Worm (Caenorhabditis elegans) whole organism, L4 larva: Measurements from ENCODE around the gene F21H12.3.

Experiments used
- F49E8.2 ChIP-seq: sonication (generic microtip); optimal IDR thresholded peaks from 2 replicates; lab custom pipeline; 2016; ENCODE audit warnings: missing compliant biosample characterization, mild to moderate bottlenecking, missing genetic modification characterization, borderline replicate concordance
- T20F7.1 ChIP-seq: fragments of 200-800 bp; sonication (Bioruptor generic); optimal IDR thresholded peaks from 2 replicates; lab custom pipeline; 2018; ENCODE audit warnings: mild to moderate bottlenecking, missing genetic modification characterization, missing compliant biosample characterization
- T26A8.4 ChIP-seq: fragments of 200-800 bp; sonication (Bioruptor generic); IDR thresholded peaks from 2 replicates; pipeline ENCODE4 v1.3.6; 2022; ENCODE audit warnings: missing genetic modification characterization, missing compliant biosample characterization
- Y5F2A.4 ChIP-seq: fragments of 200-800 bp; sonication (Bioruptor generic); optimal IDR thresholded peaks from 2 replicates; lab custom pipeline; 2018; ENCODE audit warnings: mild to moderate bottlenecking, missing genetic modification characterization, missing compliant biosample characterization
- ZK546.5 ChIP-seq, 2 experiments: sonication (generic microtip); optimal IDR thresholded peaks; 2 replicates each; lab custom pipeline; 2017; ENCODE audit warnings: missing biosample characterization in 2 of 2, missing genetic modification characterization in 2 of 2
- aha-1 ChIP-seq: fragments of 150-350 bp; peaks from one replicate; lab custom pipeline; 2014; ENCODE audit warnings: missing biosample characterization, missing genetic modification characterization
- ceh-20 ChIP-seq: fragments of 200-800 bp; sonication (Bioruptor generic); IDR thresholded peaks from 2 replicates; pipeline ENCODE4 v1.3.6; 2022; ENCODE audit warnings: missing genetic modification reagents, missing genetic modification characterization, missing compliant biosample characterization
- ceh-32 ChIP-seq: sonication (generic microtip); optimal IDR thresholded peaks from 2 replicates; lab custom pipeline; 2016; ENCODE audit warnings: mild to moderate bottlenecking, missing genetic modification characterization, missing compliant biosample characterization; ENCODE audit not compliant: poor library complexity
- ceh-44 ChIP-seq: fragments of 200-800 bp; sonication (Bioruptor generic); IDR thresholded peaks from 2 replicates; pipeline ENCODE4 v1.3.6; 2022; ENCODE audit warnings: missing genetic modification reagents, missing genetic modification characterization, missing compliant biosample characterization
- ceh-62 ChIP-seq: sonication (generic microtip); optimal IDR thresholded peaks from 2 replicates; lab custom pipeline; 2017; ENCODE audit warnings: missing biosample characterization, missing genetic modification characterization
- ceh-82 ChIP-seq: sonication (generic microtip); optimal IDR thresholded peaks from 2 replicates; lab custom pipeline; 2017; ENCODE audit warnings: missing biosample characterization, missing genetic modification characterization
- ctbp-1 ChIP-seq: fragments of 200-800 bp; sonication (Bioruptor generic); IDR thresholded peaks from 2 replicates; pipeline ENCODE4 v1.3.6; 2022; ENCODE audit warnings: missing genetic modification reagents, missing genetic modification characterization, missing compliant biosample characterization
- daf-19 ChIP-seq: fragments of 200-800 bp; sonication (Bioruptor generic); conservative IDR thresholded peaks from 2 replicates; pipeline ENCODE4 v1.3.6; 2022; ENCODE audit warnings: missing genetic modification characterization, missing compliant biosample characterization
- dmd-9 ChIP-seq: fragments of 200-800 bp; sonication (Bioruptor generic); IDR thresholded peaks from 2 replicates; pipeline ENCODE4 v1.3.6; 2022; ENCODE audit warnings: missing genetic modification reagents, missing genetic modification characterization, missing compliant biosample characterization
- dpl-1 ChIP-seq: fragments of 150-350 bp; optimal IDR thresholded peaks from 2 replicates; lab custom pipeline; 2014; ENCODE audit warnings: missing biosample characterization, missing genetic modification reagents, missing genetic modification characterization
- egl-27 ChIP-seq: sonication (generic microtip); optimal IDR thresholded peaks from 3 replicates; lab custom pipeline; 2017; ENCODE audit warnings: missing biosample characterization, missing genetic modification reagents, missing genetic modification characterization
- egl-43 ChIP-seq: fragments of 200-800 bp; sonication (Bioruptor generic); IDR thresholded peaks from 2 replicates; pipeline ENCODE4 v1.3.6; 2022; ENCODE audit warnings: missing genetic modification reagents, missing genetic modification characterization, missing compliant biosample characterization
- fkh-10 ChIP-seq: fragments of 150-350 bp; optimal IDR thresholded peaks from 2 replicates; lab custom pipeline; 2014; ENCODE audit warnings: missing biosample characterization, missing genetic modification reagents, missing genetic modification characterization
- gei-8 ChIP-seq: fragments of 200-800 bp; sonication (Bioruptor generic); optimal IDR thresholded peaks from 2 replicates; lab custom pipeline; 2018; ENCODE audit warnings: mild to moderate bottlenecking, missing genetic modification characterization, missing compliant biosample characterization
- hmg-1.1 ChIP-seq: fragments of 200-800 bp; sonication (Bioruptor generic); IDR thresholded peaks from 2 replicates; pipeline ENCODE4 v1.3.6; 2022; ENCODE audit warnings: missing genetic modification reagents, missing genetic modification characterization, missing compliant biosample characterization
- lin-1 ChIP-seq: fragments of 200-800 bp; sonication (Bioruptor generic); IDR thresholded peaks from 2 replicates; pipeline ENCODE4 v1.3.6; 2022; ENCODE audit warnings: missing genetic modification reagents, missing genetic modification characterization, missing compliant biosample characterization
- lin-15B ChIP-seq: fragments of 150-350 bp; sonication (generic microtip); optimal IDR thresholded peaks from 3 replicates; lab custom pipeline; 2014; ENCODE audit warnings: missing biosample characterization, missing genetic modification characterization
- lin-29 ChIP-seq: fragments of 200-800 bp; sonication (Bioruptor generic); IDR thresholded peaks from 2 replicates; pipeline ENCODE4 v1.3.6; 2022; ENCODE audit warnings: missing genetic modification reagents, missing genetic modification characterization, missing compliant biosample characterization
- lir-3 ChIP-seq: sonication (generic microtip); optimal IDR thresholded peaks from 2 replicates; lab custom pipeline; 2016; ENCODE audit warnings: mild to moderate bottlenecking, missing genetic modification characterization, missing compliant biosample characterization
- lsy-2 ChIP-seq, 2 experiments: fragments of 150-350 bp in 1 of 2; sonication (generic microtip) in 1 of 2; optimal IDR thresholded peaks; 2 replicates each; lab custom pipeline; 2014 to 2017; ENCODE audit warnings: missing biosample characterization in 2 of 2, missing genetic modification characterization in 2 of 2
- mdl-1 ChIP-seq, 2 experiments: fragments of 150-350 bp in 1 of 2; sonication (generic microtip) in 1 of 2; optimal IDR thresholded peaks; 2 replicates each; lab custom pipeline; 2014 to 2017; ENCODE audit warnings: missing biosample characterization in 2 of 2, missing genetic modification characterization in 2 of 2
- mdt-29 ChIP-seq: fragments of 200-800 bp; sonication (Bioruptor generic); IDR thresholded peaks from 2 replicates; pipeline ENCODE4 v1.3.6; 2022; ENCODE audit warnings: missing genetic modification reagents, missing genetic modification characterization, missing compliant biosample characterization
- mxl-2 ChIP-seq: fragments of 200-800 bp; sonication (Bioruptor generic); conservative IDR thresholded peaks from 2 replicates; pipeline ENCODE4 v1.3.6; 2022; ENCODE audit warnings: missing genetic modification reagents, missing genetic modification characterization, missing compliant biosample characterization
- nhr-25 ChIP-seq: sonication (generic microtip); optimal IDR thresholded peaks from 2 replicates; lab custom pipeline; 2017; ENCODE audit warnings: missing genetic modification characterization, mild to moderate bottlenecking, missing compliant biosample characterization, antibody characterized with exemption, moderate library complexity, borderline replicate concordance; ENCODE audit not compliant: insufficient read depth
- nhr-42 ChIP-seq: fragments of 200-800 bp; sonication (Bioruptor generic); IDR thresholded peaks from 2 replicates; pipeline ENCODE4 v1.3.6; 2022; ENCODE audit warnings: missing genetic modification characterization, missing compliant biosample characterization
- nhr-77 ChIP-seq: fragments of 150-350 bp; optimal IDR thresholded peaks from 2 replicates; lab custom pipeline; 2014; ENCODE audit warnings: missing biosample characterization, missing genetic modification characterization
- pha-4 ChIP-seq, 2 experiments: fragments of 150-350 bp in 1 of 2; fragments of 200-800 bp in 1 of 2; sonication (Bioruptor generic) in 1 of 2; IDR thresholded peaks in 1 of 2; optimal IDR thresholded peaks in 1 of 2; 2 replicates each; pipeline versions ENCODE4 v1.3.6 to Lab custom; 2014 to 2022; ENCODE audit warnings: missing genetic modification characterization in 2 of 2, missing genetic modification reagents in 2 of 2, missing biosample characterization in 1 of 2, missing compliant biosample characterization in 1 of 2
- sdz-12 ChIP-seq: fragments of 200-800 bp; sonication (Bioruptor generic); optimal IDR thresholded peaks from 2 replicates; lab custom pipeline; 2018; ENCODE audit warnings: mild to moderate bottlenecking, missing genetic modification characterization, missing compliant biosample characterization
- skn-1 ChIP-seq: fragments of 150-350 bp; optimal IDR thresholded peaks from 2 replicates; lab custom pipeline; 2014; ENCODE audit warnings: missing biosample characterization, missing genetic modification characterization
- snpc-4 ChIP-seq: fragments of 150-350 bp; optimal IDR thresholded peaks from 2 replicates; lab custom pipeline; 2014; ENCODE audit warnings: missing biosample characterization, missing genetic modification characterization
- spr-1 ChIP-seq: sonication (generic microtip); optimal IDR thresholded peaks from 2 replicates; lab custom pipeline; 2016; ENCODE audit warnings: mild to moderate bottlenecking, missing genetic modification characterization, missing compliant biosample characterization
- tag-97 ChIP-seq: fragments of 200-800 bp; sonication (Bioruptor generic); IDR thresholded peaks from 2 replicates; pipeline ENCODE4 v1.3.6; 2022; ENCODE audit warnings: missing genetic modification characterization, missing compliant biosample characterization
- tra-1 ChIP-seq: fragments of 200-800 bp; sonication (Bioruptor generic); IDR thresholded peaks from 2 replicates; pipeline ENCODE4 v1.3.6; 2022; ENCODE audit warnings: missing genetic modification reagents, missing genetic modification characterization, missing compliant biosample characterization
- unc-130 ChIP-seq: sonication (generic microtip); optimal IDR thresholded peaks from 2 replicates; lab custom pipeline; 2016; ENCODE audit warnings: missing genetic modification reagents, missing genetic modification characterization, missing compliant biosample characterization
- unc-62 ChIP-seq, 3 experiments: fragments of 150-350 bp in 1 of 3; sonication (generic microtip); optimal IDR thresholded peaks in 2 of 3; peaks in 1 of 3; 1 replicate in 1 of 3; 2 replicates in 2 of 3; lab custom pipeline; 2014 to 2017; ENCODE audit warnings: missing biosample characterization in 3 of 3, missing genetic modification characterization in 3 of 3, missing genetic modification reagents in 3 of 3, missing genotype in 1 of 3
- vab-7 ChIP-seq: fragments of 200-800 bp; sonication (Bioruptor generic); IDR thresholded peaks from 2 replicates; pipeline ENCODE4 v1.3.6; 2022; ENCODE audit warnings: missing genetic modification reagents, missing genetic modification characterization, missing compliant biosample characterization
- zfp-2 ChIP-seq: sonication (generic microtip); optimal IDR thresholded peaks from 2 replicates; lab custom pipeline; 2016; ENCODE audit warnings: mild to moderate bottlenecking, missing genetic modification characterization, missing compliant biosample characterization
- zfp-3 ChIP-seq: fragments of 200-800 bp; sonication (Bioruptor generic); conservative IDR thresholded peaks from 2 replicates; pipeline ENCODE4 v1.3.6; 2022; ENCODE audit warnings: missing genetic modification reagents, missing genetic modification characterization, missing compliant biosample characterization

F21H12.3 gene

ce11 chrII:6113842-6114441, 31.2 kb downstream of the F21H12.3 start:
- no peak for TF ChIP-seq mxl-2 (GFP tag; lab: Robert Waterston, UW)
- TF ChIP-seq aha-1 (tag; lab: Kevin White, UChicago): peak; percentile 17
- 0 out of 2 replicates have a peak, but pooled peaks have one; percentile 25 for TF ChIP-seq T26A8.4 (GFP tag; lab: Robert Waterston, UW)
- TF ChIP-seq ceh-62 (tag; lab: Kevin White, UChicago): no peak
- no peak for TF ChIP-seq nhr-25 (tag; lab: Kevin White, UChicago)
- TF ChIP-seq ctbp-1 (GFP tag; lab: Robert Waterston, UW): 0 out of 2 replicates have a peak, but pooled peaks have one; percentile 23

- TF ChIP-seq unc-62 (GFP tag; optimal IDR thresholded peaks at IDR 0.05 in 1 of 2; lab: Kevin White, UChicago): peak in 1 of 2 experiments; percentile 81
- TF ChIP-seq unc-62 (tag; optimal IDR thresholded peaks at IDR 0.05; lab: Kevin White, UChicago): no peak
- TF ChIP-seq gei-8 (GFP tag; lab: Kevin White, UChicago): no peak
- TF ChIP-seq lin-15B: no peak
- TF ChIP-seq lir-3 (tag; lab: Kevin White, UChicago): no peak
- TF ChIP-seq, all 104 proteins: peak for 1
Measured at ce11 chrII:6115283-6115682, 32.6 kb downstream of the F21H12.3 start.

ce11 chrII:6116701-6117100, 34.0 kb downstream of the F21H12.3 start:
- TF ChIP-seq ceh-32: no peak
- no peak for TF ChIP-seq pha-4 (GFP tag; IDR thresholded peaks at IDR 0.05; lab: Robert Waterston, UW)
- no peak for TF ChIP-seq pha-4 (tag; optimal IDR thresholded peaks at IDR 0.05; lab: Kevin White, UChicago)
- no peak for TF ChIP-seq zfp-3 (GFP tag; lab: Robert Waterston, UW)
- no peak for TF ChIP-seq daf-19
- TF ChIP-seq nhr-77 (tag; lab: Kevin White, UChicago): no peak
- TF ChIP-seq aha-1 (tag; lab: Kevin White, UChicago): peak; percentile 88

- TF ChIP-seq dpl-1: no peak
- no peak for TF ChIP-seq tra-1 (GFP tag; lab: Robert Waterston, UW)
- TF ChIP-seq vab-7: no peak
- TF ChIP-seq tag-97 (GFP tag; lab: Robert Waterston, UW): no peak
- TF ChIP-seq hmg-1.1 (GFP tag; lab: Robert Waterston, UW): no peak
- TF ChIP-seq ZK546.5 (tag; optimal IDR thresholded peaks at IDR 0.05; lab: Kevin White, UChicago): no peak
- no peak for TF ChIP-seq zfp-3 (GFP tag; lab: Robert Waterston, UW)
- no peak for TF ChIP-seq F49E8.2 (tag; lab: Kevin White, UChicago)
- no peak for TF ChIP-seq mdl-1 (tag; optimal IDR thresholded peaks at IDR 0.05; lab: Kevin White, UChicago)
- no peak for TF ChIP-seq egl-27 (tag; lab: Kevin White, UChicago)
- no peak for TF ChIP-seq mxl-2 (GFP tag; lab: Robert Waterston, UW)
- no peak for TF ChIP-seq ceh-44
- TF ChIP-seq Y5F2A.4 (GFP tag; lab: Kevin White, UChicago): no peak
- no peak for TF ChIP-seq snpc-4 (tag; lab: Kevin White, UChicago)
- no peak for TF ChIP-seq egl-43 (GFP tag; lab: Robert Waterston, UW)
- no peak for TF ChIP-seq ceh-82 (tag; lab: Kevin White, UChicago)
- TF ChIP-seq spr-1 (tag; lab: Kevin White, UChicago): no peak
- no peak for TF ChIP-seq sdz-12 (GFP tag; lab: Kevin White, UChicago)
Measured at ce11 chrII:6118163-6118562, 35.4 kb downstream of the F21H12.3 start, which contains the start of gene C29H12.6. C29H12.6 (minus strand) TSS chrII:6118263.

- TF ChIP-seq dmd-9 (GFP tag; lab: Robert Waterston, UW) (no peak), ceh-20 (GFP tag; lab: Robert Waterston, UW) (no peak), sdz-12 (GFP tag; lab: Kevin White, UChicago) (no peak), mdl-1 (tag; optimal IDR thresholded peaks at IDR 0.05; lab: Kevin White, UChicago) (no peak), lsy-2 (tag; optimal IDR thresholded peaks at IDR 0.05; lab: Kevin White, UChicago) (no peak), unc-130 (GFP tag; lab: Kevin White, UChicago) (no peak), T20F7.1 (GFP tag; lab: Kevin White, UChicago) (no peak), zfp-2 (no peak), lin-29 (GFP tag; lab: Robert Waterston, UW) (no peak), mdt-29 (GFP tag; lab: Robert Waterston, UW) (no peak), lin-1 (GFP tag; lab: Robert Waterston, UW) (no peak), egl-27 (tag; lab: Kevin White, UChicago) (no peak), skn-1 (tag; lab: Kevin White, UChicago) (no peak), nhr-42 (GFP tag; lab: Robert Waterston, UW) (no peak), fkh-10 (GFP tag; lab: Kevin White, UChicago) (no peak)
Measured at ce11 chrII:6120548-6120947, 37.8 kb downstream of the F21H12.3 start.
